Worm (Caenorhabditis elegans) whole organism, L2 larva: Measurements from ENCODE around the gene K06B9.6.
"Not testable (repeated sequence)": the region's sequence is repeated elsewhere in the genome, so short reads cannot be mapped to it uniquely, and the experiment has no call there.

Experiments used
- C34F6.9 ChIP-seq: fragments of 150-350 bp; optimal IDR thresholded peaks from 2 replicates; lab custom pipeline; 2014; ENCODE audit warnings: missing biosample characterization, missing genetic modification characterization
- R02D3.7 ChIP-seq: fragments of 150-350 bp; optimal IDR thresholded peaks from 2 replicates; lab custom pipeline; 2014; ENCODE audit warnings: missing biosample characterization, missing genetic modification characterization
- lin-11 ChIP-seq: fragments of 150-350 bp; sonication (generic microtip); optimal IDR thresholded peaks from 2 replicates; lab custom pipeline; 2014; ENCODE audit warnings: missing biosample characterization, missing genetic modification characterization, inconsistent platforms, mixed read lengths
- lin-39 ChIP-seq: fragments of 150-350 bp; optimal IDR thresholded peaks from 2 replicates; lab custom pipeline; 2014; ENCODE audit warnings: missing biosample characterization, missing genetic modification reagents, missing genetic modification characterization
- mbf-1 ChIP-seq: sonication (generic microtip); optimal IDR thresholded peaks from 2 replicates; lab custom pipeline; 2017; ENCODE audit warnings: missing biosample characterization, missing genetic modification characterization
- mdl-1 ChIP-seq, 2 experiments: fragments of 150-350 bp in 1 of 2; sonication (generic microtip) in 1 of 2; optimal IDR thresholded peaks; 2 replicates each; lab custom pipeline; 2017; ENCODE audit warnings: missing biosample characterization in 2 of 2, missing genetic modification characterization in 2 of 2
- nhr-237 ChIP-seq: fragments of 150-350 bp; optimal IDR thresholded peaks from 2 replicates; lab custom pipeline; 2014; ENCODE audit warnings: missing biosample characterization, missing genetic modification characterization
- unc-62 ChIP-seq: fragments of 150-350 bp; optimal IDR thresholded peaks from 2 replicates; lab custom pipeline; 2014; ENCODE audit warnings: missing biosample characterization, missing genetic modification reagents, missing genetic modification characterization
- ztf-11 ChIP-seq: sonication (generic microtip); optimal IDR thresholded peaks from 2 replicates; lab custom pipeline; 2017; ENCODE audit warnings: missing biosample characterization, missing genetic modification characterization

DNA sequence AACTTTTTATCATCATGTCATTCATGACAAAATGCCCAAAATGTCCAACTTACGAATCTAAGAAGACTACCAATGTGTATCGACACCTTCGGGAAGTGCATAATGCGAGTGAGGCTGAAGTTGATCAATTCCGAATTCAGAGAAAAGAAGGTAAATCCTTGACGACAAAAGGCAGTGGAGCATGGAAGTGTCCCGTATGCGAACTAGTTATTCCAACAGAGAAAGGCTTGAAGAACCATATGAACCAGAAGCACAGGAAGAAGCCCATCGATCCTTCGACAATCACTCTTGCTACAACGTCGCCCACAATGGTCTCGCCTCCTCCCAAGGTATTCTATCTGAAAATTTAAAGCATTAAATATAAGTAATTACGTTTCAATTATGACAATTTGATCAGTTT is 10.5 kb downstream of the K06B9.6 start, which contains the start of gene K08D10.11:
- not testable (repeated sequence) for TF ChIP-seq C34F6.9 (tag; lab: Kevin White, UChicago); ztf-11 (tag; lab: Kevin White, UChicago); mdl-1 (tag; optimal IDR thresholded peaks at IDR 0.05; lab: Kevin White, UChicago); unc-62; lin-11 (tag; lab: Kevin White, UChicago); lin-39 (tag; lab: Kevin White, UChicago); mbf-1 (tag; lab: Kevin White, UChicago); nhr-237 (tag; lab: Kevin White, UChicago); R02D3.7 (tag; lab: Kevin White, UChicago)
